Fruit fly (Drosophila melanogaster): ENCODE data around the gene Sk1.

DNA sequence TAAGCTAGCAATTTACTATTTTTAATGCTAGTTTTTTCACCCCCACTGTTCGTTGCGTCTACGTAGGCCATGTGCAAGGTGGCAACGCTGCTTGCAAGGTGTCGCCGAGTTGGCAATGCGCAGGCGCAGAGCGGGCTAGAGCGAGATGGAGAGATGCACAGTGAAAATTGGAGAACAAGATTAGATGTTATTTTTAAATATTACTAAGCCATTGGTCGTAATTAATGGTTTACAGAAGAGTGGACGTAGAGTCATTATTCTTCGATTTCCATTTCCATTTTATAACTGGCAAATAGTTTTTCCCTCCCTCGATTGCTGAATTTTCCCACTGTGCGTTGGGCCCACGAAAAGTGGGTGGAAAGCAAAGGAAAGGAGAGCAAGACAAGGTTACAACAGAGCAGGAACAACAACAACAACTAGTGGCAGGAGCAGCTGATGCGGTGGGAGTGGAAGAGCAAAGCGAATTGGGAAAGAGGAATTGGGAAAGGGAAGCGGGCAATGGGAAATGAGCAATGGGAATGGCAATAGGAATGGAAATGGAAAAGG, 10.6 kb downstream of the Sk1 start:
- no peak for TF ChIP-seq CG8478 (optimal IDR thresholded peaks at IDR 0.05)
- no peak for TF ChIP-seq CTCF (optimal IDR thresholded peaks at IDR 0.05)

All from S2 (cell line).